Fruit fly (Drosophila melanogaster): Measurements from ENCODE around the gene CG18528.

- TF ChIP-seq CG8089 (GFP tag; optimal IDR thresholded peaks at IDR 0.05) (no peak), CG9215 (GFP tag; IDR thresholded peaks at IDR 0.05) (no peak), Xrp1 (GFP tag; IDR thresholded peaks at IDR 0.05) (no peak), CG17385 (GFP tag; optimal IDR thresholded peaks at IDR 0.05) (no peak), sug (tag; optimal IDR thresholded peaks at IDR 0.05) (no peak), Dp (GFP tag; optimal IDR thresholded peaks at IDR 0.05) (no peak), en (GFP tag; optimal IDR thresholded peaks at IDR 0.05) (no peak), Sry-δ (GFP tag; optimal IDR thresholded peaks at IDR 0.05) (no peak)
Measured at dm6 chr3R:24375561-24375960, 15.6 kb upstream of the CG18528 start, which contains the start of gene CG17781.

Data from whole organism, embryonic.